Worm (Caenorhabditis elegans) whole organism, late embryonic: Measurements from ENCODE around the gene nth-1.
A peak's percentile ranks its signal among the peaks of the same experiment; 100 is the strongest.

Source experiments
- C08G9.2 ChIP-seq: sonication (generic microtip); optimal IDR thresholded peaks from 2 replicates; lab custom pipeline; 2016; ENCODE audit warnings: mild to moderate bottlenecking, missing genetic modification characterization, moderate library complexity, missing compliant biosample characterization
- C38D4.7 ChIP-seq: fragments of 200-800 bp; sonication (Bioruptor generic); optimal IDR thresholded peaks from 2 replicates; lab custom pipeline; 2018; ENCODE audit warnings: mild to moderate bottlenecking, missing genetic modification characterization, moderate library complexity, missing compliant biosample characterization
- F13H6.1 ChIP-seq: sonication (generic microtip); optimal IDR thresholded peaks from 2 replicates; lab custom pipeline; 2016; ENCODE audit warnings: missing genetic modification characterization, missing compliant biosample characterization
- K02D7.2 ChIP-seq: sonication (generic microtip); optimal IDR thresholded peaks from 2 replicates; lab custom pipeline; 2017; ENCODE audit warnings: mild to moderate bottlenecking, missing genetic modification characterization, missing compliant biosample characterization
- ahr-1 ChIP-seq: sonication (generic microtip); optimal IDR thresholded peaks from 2 replicates; lab custom pipeline; 2016; ENCODE audit warnings: missing genetic modification characterization, missing compliant biosample characterization
- ama-1 ChIP-seq: fragments of 150-350 bp; optimal IDR thresholded peaks from 2 replicates; lab custom pipeline; 2014
- ceh-18 ChIP-seq: sonication (generic microtip); optimal IDR thresholded peaks from 2 replicates; lab custom pipeline; 2016; ENCODE audit warnings: missing genetic modification characterization, missing compliant biosample characterization
- ceh-2 ChIP-seq: sonication (generic microtip); optimal IDR thresholded peaks from 2 replicates; lab custom pipeline; 2016; ENCODE audit warnings: missing genotype, missing genetic modification characterization, missing compliant biosample characterization
- ceh-22 ChIP-seq: sonication (generic microtip); optimal IDR thresholded peaks from 2 replicates; lab custom pipeline; 2017; ENCODE audit warnings: missing biosample characterization, missing genetic modification characterization
- ceh-24 ChIP-seq: sonication (generic microtip); optimal IDR thresholded peaks from 2 replicates; lab custom pipeline; 2016; ENCODE audit warnings: mild to moderate bottlenecking, missing genetic modification characterization, missing compliant biosample characterization
- ceh-30 ChIP-seq: fragments of 150-350 bp; optimal IDR thresholded peaks from 2 replicates; lab custom pipeline; 2014; ENCODE audit warnings: missing biosample characterization, missing genetic modification characterization
- ceh-34 ChIP-seq: sonication (generic microtip); optimal IDR thresholded peaks from 2 replicates; lab custom pipeline; 2016; ENCODE audit warnings: mild to moderate bottlenecking, missing genetic modification characterization, missing compliant biosample characterization
- ceh-45 ChIP-seq: fragments of 200-800 bp; sonication (Bioruptor generic); IDR thresholded peaks from 2 replicates; pipeline ENCODE4 v1.3.6; 2022; ENCODE audit warnings: missing genetic modification reagents, missing genetic modification characterization, missing compliant biosample characterization
- ceh-48 ChIP-seq: sonication (generic microtip); optimal IDR thresholded peaks from 2 replicates; lab custom pipeline; 2016; ENCODE audit warnings: missing genetic modification characterization, inconsistent platforms, missing compliant biosample characterization
- ceh-6 ChIP-seq: fragments of 200-800 bp; sonication (Bioruptor generic); optimal IDR thresholded peaks from 2 replicates; lab custom pipeline; 2018; ENCODE audit warnings: mild to moderate bottlenecking, missing genetic modification characterization, missing compliant biosample characterization
- ceh-9 ChIP-seq: sonication (generic microtip); optimal IDR thresholded peaks from 2 replicates; lab custom pipeline; 2016; ENCODE audit warnings: mild to moderate bottlenecking, missing genetic modification characterization, inconsistent platforms, missing compliant biosample characterization
- che-1 ChIP-seq: sonication (generic microtip); optimal IDR thresholded peaks from 2 replicates; lab custom pipeline; 2016; ENCODE audit warnings: mild to moderate bottlenecking, missing genetic modification characterization, missing compliant biosample characterization
- dmd-4 ChIP-seq: sonication (generic microtip); optimal IDR thresholded peaks from 2 replicates; lab custom pipeline; 2016; ENCODE audit warnings: borderline replicate concordance, missing genetic modification characterization, missing compliant biosample characterization
- dve-1 ChIP-seq: sonication (generic microtip); optimal IDR thresholded peaks from 2 replicates; lab custom pipeline; 2017; ENCODE audit warnings: antibody characterized with exemption, mild to moderate bottlenecking, missing genetic modification characterization, missing compliant biosample characterization
- elt-2 ChIP-seq: sonication (generic microtip); optimal IDR thresholded peaks from 2 replicates; lab custom pipeline; 2016; ENCODE audit warnings: missing genetic modification reagents, missing genetic modification characterization, missing compliant biosample characterization
- elt-4 ChIP-seq: sonication (generic microtip); optimal IDR thresholded peaks from 2 replicates; lab custom pipeline; 2016; ENCODE audit warnings: missing genetic modification characterization, missing compliant biosample characterization
- eyg-1 ChIP-seq: sonication (generic microtip); optimal IDR thresholded peaks from 2 replicates; lab custom pipeline; 2016; ENCODE audit warnings: missing genotype, missing genetic modification characterization, missing compliant biosample characterization
- fkh-10 ChIP-seq: fragments of 150-350 bp; optimal IDR thresholded peaks from 2 replicates; lab custom pipeline; 2014; ENCODE audit warnings: missing biosample characterization, missing genetic modification reagents, missing genetic modification characterization
- fkh-6 ChIP-seq: sonication (generic microtip); optimal IDR thresholded peaks from 2 replicates; lab custom pipeline; 2016; ENCODE audit warnings: missing genetic modification characterization, missing compliant biosample characterization
- gmeb-2 ChIP-seq: sonication (generic microtip); optimal IDR thresholded peaks from 2 replicates; lab custom pipeline; 2016; ENCODE audit warnings: missing genetic modification characterization, inconsistent platforms, missing compliant biosample characterization
- hlh-13 ChIP-seq: fragments of 200-800 bp; sonication (Bioruptor generic); optimal IDR thresholded peaks from 2 replicates; lab custom pipeline; 2018; ENCODE audit warnings: mild to moderate bottlenecking, missing genetic modification characterization, missing compliant biosample characterization
- hlh-15 ChIP-seq: sonication (generic microtip); optimal IDR thresholded peaks from 2 replicates; lab custom pipeline; 2016; ENCODE audit warnings: missing genetic modification characterization, missing compliant biosample characterization
- hlh-30 ChIP-seq: sonication (generic microtip); optimal IDR thresholded peaks from 2 replicates; lab custom pipeline; 2017; ENCODE audit warnings: antibody characterized with exemption, missing genetic modification characterization, missing compliant biosample characterization; ENCODE audit not compliant: insufficient read depth
- lim-6 ChIP-seq: sonication (generic microtip); optimal IDR thresholded peaks from 2 replicates; lab custom pipeline; 2016; ENCODE audit warnings: missing genetic modification characterization, missing compliant biosample characterization
- madf-2 ChIP-seq: sonication (generic microtip); optimal IDR thresholded peaks from 2 replicates; lab custom pipeline; 2017; ENCODE audit warnings: missing genetic modification characterization, missing compliant biosample characterization
- mec-3 ChIP-seq: sonication (generic microtip); optimal IDR thresholded peaks from 2 replicates; lab custom pipeline; 2016; ENCODE audit warnings: borderline replicate concordance, missing genetic modification characterization, missing compliant biosample characterization
- nfya-1 ChIP-seq: sonication (generic microtip); optimal IDR thresholded peaks from 2 replicates; lab custom pipeline; 2017; ENCODE audit warnings: missing genetic modification characterization, mild to moderate bottlenecking, missing compliant biosample characterization, antibody characterized with exemption, moderate library complexity
- nhr-11 ChIP-seq: fragments of 150-350 bp; optimal IDR thresholded peaks from 2 replicates; lab custom pipeline; 2014; ENCODE audit warnings: missing biosample characterization, missing genetic modification characterization
- npax-4 ChIP-seq: sonication (generic microtip); optimal IDR thresholded peaks from 2 replicates; lab custom pipeline; 2016; ENCODE audit warnings: missing genetic modification characterization, missing compliant biosample characterization
- pqm-1 ChIP-seq: sonication (generic microtip); optimal IDR thresholded peaks from 2 replicates; lab custom pipeline; 2016; ENCODE audit warnings: missing genetic modification characterization, missing compliant biosample characterization
- pros-1 ChIP-seq: fragments of 150-350 bp; optimal IDR thresholded peaks from 2 replicates; lab custom pipeline; 2014; ENCODE audit warnings: missing biosample characterization, missing genetic modification reagents, missing genetic modification characterization
- rnt-1 ChIP-seq: sonication (generic microtip); optimal IDR thresholded peaks from 2 replicates; lab custom pipeline; 2016; ENCODE audit warnings: missing genetic modification characterization, missing compliant biosample characterization
- sdc-2 ChIP-seq: sonication (generic microtip); optimal IDR thresholded peaks from 2 replicates; lab custom pipeline; 2016; ENCODE audit warnings: missing genotype, missing genetic modification characterization, missing compliant biosample characterization
- sox-2 ChIP-seq: fragments of 200-800 bp; sonication (Bioruptor generic); IDR thresholded peaks from 2 replicates; pipeline ENCODE4 v1.3.6; 2022; ENCODE audit warnings: missing genetic modification reagents, missing genetic modification characterization, missing compliant biosample characterization
- sox-4 ChIP-seq: sonication (generic microtip); optimal IDR thresholded peaks from 2 replicates; lab custom pipeline; 2017; ENCODE audit warnings: mild to moderate bottlenecking, missing genetic modification characterization, inconsistent platforms, missing compliant biosample characterization
- syd-9 ChIP-seq: sonication (generic microtip); optimal IDR thresholded peaks from 2 replicates; lab custom pipeline; 2016; ENCODE audit warnings: mild to moderate bottlenecking, missing genetic modification characterization, moderate library complexity, missing compliant biosample characterization
- tbx-2 ChIP-seq: sonication (generic microtip); optimal IDR thresholded peaks from 2 replicates; lab custom pipeline; 2016; ENCODE audit warnings: missing genetic modification characterization, missing compliant biosample characterization
- tbx-7 ChIP-seq: sonication (generic microtip); optimal IDR thresholded peaks from 2 replicates; lab custom pipeline; 2016; ENCODE audit warnings: missing genotype, missing genetic modification characterization, missing compliant biosample characterization
- unc-42 ChIP-seq: sonication (generic microtip); optimal IDR thresholded peaks from 2 replicates; lab custom pipeline; 2016; ENCODE audit warnings: missing genotype, missing genetic modification characterization, missing compliant biosample characterization
- unc-55 ChIP-seq: sonication (generic microtip); optimal IDR thresholded peaks from 2 replicates; lab custom pipeline; 2017; ENCODE audit warnings: missing biosample characterization, missing genetic modification reagents, missing genetic modification characterization
- zip-5 ChIP-seq: sonication (generic microtip); optimal IDR thresholded peaks from 2 replicates; lab custom pipeline; 2016; ENCODE audit warnings: missing genetic modification characterization, missing compliant biosample characterization
- ztf-16 ChIP-seq: sonication (generic microtip); optimal IDR thresholded peaks from 2 replicates; lab custom pipeline; 2017; ENCODE audit warnings: missing genetic modification characterization, missing compliant biosample characterization

The nth-1 gene

ce11 chrIII:4284732-4285165 lies 9.3 kb downstream of the nth-1 start:
- TF ChIP-seq K02D7.2 (tag; lab: Kevin White, UChicago): no peak
- TF ChIP-seq elt-4: no peak
- no peak for TF ChIP-seq tbx-7 (tag; lab: Kevin White, UChicago)
- no peak for TF ChIP-seq ceh-24
- no peak for TF ChIP-seq ceh-30 (tag; lab: Kevin White, UChicago)
- TF ChIP-seq pqm-1: peak; percentile 14
- TF ChIP-seq syd-9 (tag; lab: Kevin White, UChicago): no peak
- no peak for TF ChIP-seq ama-1
- no peak for TF ChIP-seq gmeb-2 (tag; lab: Kevin White, UChicago)
- TF ChIP-seq elt-2 (tag; lab: Kevin White, UChicago): peak; percentile 23
- no peak for TF ChIP-seq nhr-11 (tag; lab: Kevin White, UChicago)
- no peak for TF ChIP-seq hlh-13 (GFP tag; lab: Kevin White, UChicago)
- TF ChIP-seq unc-42: no peak
- no peak for TF ChIP-seq ceh-6 (GFP tag; lab: Kevin White, UChicago)
- no peak for TF ChIP-seq C38D4.7 (GFP tag; lab: Kevin White, UChicago)
- no peak for TF ChIP-seq che-1
- TF ChIP-seq hlh-30 (tag; lab: Kevin White, UChicago): peak; percentile 79
- no peak for TF ChIP-seq ceh-2
- TF ChIP-seq fkh-10 (GFP tag; lab: Kevin White, UChicago): no peak
- TF ChIP-seq ceh-9 (tag; lab: Kevin White, UChicago): no peak
- TF ChIP-seq sdc-2 (tag; lab: Kevin White, UChicago): no peak
- peak; percentile 27 for TF ChIP-seq tbx-2
- no peak for TF ChIP-seq dmd-4 (tag; lab: Kevin White, UChicago)
- no peak for TF ChIP-seq F13H6.1 (tag; lab: Kevin White, UChicago)
- TF ChIP-seq ceh-18 (tag; lab: Kevin White, UChicago): peak; percentile 48
- TF ChIP-seq dve-1 (tag; lab: Kevin White, UChicago): no peak
- TF ChIP-seq, all 69 proteins: peak for 5

DNA sequence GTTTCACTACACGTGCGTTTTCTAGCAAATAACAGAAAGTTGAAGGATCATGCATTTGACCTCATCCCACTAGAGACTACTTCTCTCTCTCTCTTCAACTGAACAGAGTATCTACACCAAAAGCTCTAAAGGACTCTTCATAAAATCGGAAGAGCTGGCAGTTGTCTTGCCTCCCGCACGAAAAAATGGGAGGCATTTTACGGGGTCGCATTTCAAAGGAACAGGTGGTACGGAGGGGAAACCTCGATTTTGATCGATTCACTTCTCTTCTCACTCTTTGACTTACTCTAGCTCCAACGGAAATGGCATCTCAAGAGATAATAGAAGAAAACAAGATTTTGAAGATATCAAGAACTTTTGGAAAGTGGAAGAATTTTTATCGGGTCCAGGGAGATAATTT lies 10.9 kb downstream of the nth-1 start:
- peak; percentile 42 for TF ChIP-seq ceh-34
- peak; percentile 38 for TF ChIP-seq ceh-18 (tag; lab: Kevin White, UChicago)
- peak; percentile 88 for TF ChIP-seq unc-55 (GFP tag; lab: Kevin White, UChicago)
- TF ChIP-seq rnt-1 (tag; lab: Kevin White, UChicago): peak; percentile 29
- TF ChIP-seq F13H6.1 (tag; lab: Kevin White, UChicago): no peak
- no peak for TF ChIP-seq C08G9.2 (tag; lab: Kevin White, UChicago)

DNA sequence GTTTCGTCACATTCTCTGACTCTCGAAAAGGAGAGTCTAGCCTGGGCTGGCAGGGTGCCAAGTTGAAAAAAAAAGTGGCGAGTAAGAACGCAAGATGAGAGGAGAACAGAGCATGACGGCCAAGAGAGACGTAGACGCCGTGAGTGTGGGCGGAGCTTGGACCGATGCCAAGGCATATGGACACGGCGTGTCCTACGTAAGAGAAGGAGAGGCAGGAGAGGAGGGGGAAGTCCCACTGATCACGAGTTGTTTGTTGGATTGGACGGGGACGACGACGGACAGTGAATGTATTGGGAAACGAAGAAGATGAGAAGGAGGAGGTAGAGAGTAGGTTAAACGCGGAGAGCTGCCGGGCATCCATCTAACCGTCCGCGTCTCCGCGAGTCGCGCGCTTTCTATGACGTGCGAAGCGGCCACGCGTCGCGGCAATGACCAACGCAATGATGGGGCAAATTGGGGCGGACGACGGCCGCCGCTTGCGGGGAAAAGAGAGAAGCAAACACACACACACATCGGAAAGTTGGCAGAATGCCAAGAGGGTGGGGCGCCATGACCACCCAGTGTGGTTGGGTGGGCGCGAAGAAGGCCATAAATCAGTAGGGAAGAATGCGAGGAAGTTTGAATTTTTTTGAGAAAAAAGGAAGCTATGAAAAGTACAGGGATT lies 12.0 kb downstream of the nth-1 start:
- TF ChIP-seq ceh-22 (tag; lab: Kevin White, UChicago) (no peak), tbx-2 (peak; percentile 98), pros-1 (tag; lab: Kevin White, UChicago) (peak; percentile 93), nhr-11 (tag; lab: Kevin White, UChicago) (no peak), che-1 (peak; percentile 48), mec-3 (peak; percentile 65), sox-4 (tag; lab: Kevin White, UChicago) (no peak), K02D7.2 (tag; lab: Kevin White, UChicago) (no peak), zip-5 (no peak), rnt-1 (tag; lab: Kevin White, UChicago) (peak; percentile 99), sox-2 (no peak; the same call in 1 of the 2 replicates), ceh-18 (tag; lab: Kevin White, UChicago) (peak; percentile 99), ceh-30 (tag; lab: Kevin White, UChicago) (no peak), madf-2 (tag; lab: Kevin White, UChicago) (peak; percentile 69), ztf-16 (peak; percentile 14), ceh-48 (tag; lab: Kevin White, UChicago) (no peak), nfya-1 (tag; lab: Kevin White, UChicago) (peak; percentile 99), gmeb-2 (tag; lab: Kevin White, UChicago) (no peak), ceh-45 (GFP tag; lab: Robert Waterston, UW) (no peak), dve-1 (tag; lab: Kevin White, UChicago) (peak; percentile 63), hlh-15 (tag; lab: Kevin White, UChicago) (no peak), hlh-30 (tag; lab: Kevin White, UChicago) (peak; percentile 99), elt-2 (tag; lab: Kevin White, UChicago) (peak; percentile 73), eyg-1 (tag; lab: Kevin White, UChicago) (peak; percentile 58), unc-42 (peak; percentile 94), tbx-7 (tag; lab: Kevin White, UChicago) (peak; percentile 51), ahr-1 (tag; lab: Kevin White, UChicago) (no peak), pqm-1 (peak; percentile 74), npax-4 (tag; lab: Kevin White, UChicago) (no peak), lim-6 (tag; lab: Kevin White, UChicago) (peak; percentile 72), fkh-6 (no peak)
